Worm (Caenorhabditis elegans): ENCODE measurements around the gene C14C6.5.

DNA sequence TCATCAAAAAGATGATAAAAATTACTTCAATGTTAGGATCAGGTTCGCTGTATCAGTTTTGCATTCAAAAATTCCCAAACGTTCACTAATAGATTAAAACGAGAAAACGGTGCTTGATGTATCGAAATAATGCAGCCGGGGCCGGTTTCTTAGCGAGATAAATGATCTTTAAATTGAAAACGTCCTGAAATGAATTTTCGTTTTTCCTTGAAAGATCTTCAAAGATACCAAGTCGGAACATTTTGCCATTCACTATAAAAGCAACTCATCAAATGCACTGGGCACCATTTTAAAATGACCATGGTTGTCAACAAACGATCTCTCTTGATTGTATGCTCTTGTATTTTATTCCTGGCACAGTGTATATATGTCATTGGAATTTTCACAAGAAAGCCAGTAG lies 39.6 kb downstream of the C14C6.5 start, which contains the start of gene K06H6.5:
- TF ChIP-seq ceh-13 (GFP tag; optimal IDR thresholded peaks at IDR 0.05) (no peak), F13C5.2 (tag; optimal IDR thresholded peaks at IDR 0.05) (no peak), ama-1 (optimal IDR thresholded peaks at IDR 0.05) (no peak), aly-1 (tag; optimal IDR thresholded peaks at IDR 0.05) (no peak), hmbx-1 (tag; optimal IDR thresholded peaks at IDR 0.05) (no peak), ceh-36 (tag; optimal IDR thresholded peaks at IDR 0.05) (no peak), sea-1 (GFP tag; conservative IDR thresholded peaks at IDR 0.05) (no peak), hnd-1 (tag; optimal IDR thresholded peaks at IDR 0.05) (no peak), tra-4 (tag; optimal IDR thresholded peaks at IDR 0.05) (no peak)
